Worm (Caenorhabditis elegans) whole organism, L2 larva: ENCODE results near the gene F02E8.4.
A peak's percentile ranks its signal among the peaks of the same experiment; 100 is the strongest.

ENCODE experiments used
- C34F6.9 ChIP-seq: fragments of 150-350 bp; optimal IDR thresholded peaks from 2 replicates; lab custom pipeline; 2014; ENCODE audit warnings: missing biosample characterization, missing genetic modification characterization
- F13H6.1 ChIP-seq: sonication (generic microtip); optimal IDR thresholded peaks from 2 replicates; lab custom pipeline; 2016; ENCODE audit warnings: missing genetic modification characterization, missing compliant biosample characterization
- R02D3.7 ChIP-seq: fragments of 150-350 bp; optimal IDR thresholded peaks from 2 replicates; lab custom pipeline; 2014; ENCODE audit warnings: missing biosample characterization, missing genetic modification characterization
- Y55F3AM.14 ChIP-seq: fragments of 200-800 bp; sonication (Bioruptor generic); optimal IDR thresholded peaks from 2 replicates; lab custom pipeline; 2018; ENCODE audit warnings: mild to moderate bottlenecking, missing genetic modification characterization, missing compliant biosample characterization
- ZK546.5 ChIP-seq: sonication (generic microtip); optimal IDR thresholded peaks from 2 replicates; lab custom pipeline; 2017; ENCODE audit warnings: missing biosample characterization, missing genetic modification characterization
- alr-1 ChIP-seq: fragments of 150-350 bp; optimal IDR thresholded peaks from 2 replicates; lab custom pipeline; 2014; ENCODE audit warnings: missing biosample characterization, missing genetic modification characterization
- aly-2 ChIP-seq: fragments of 150-350 bp; optimal IDR thresholded peaks from 2 replicates; lab custom pipeline; 2014; ENCODE audit warnings: missing biosample characterization, missing genetic modification characterization
- ama-1 ChIP-seq: fragments of 150-350 bp; optimal IDR thresholded peaks from 2 replicates; lab custom pipeline; 2018; ENCODE audit warnings: inconsistent platforms
- blmp-1 ChIP-seq: sonication (generic microtip); optimal IDR thresholded peaks from 2 replicates; lab custom pipeline; 2017; ENCODE audit warnings: missing genetic modification characterization, mild to moderate bottlenecking, missing compliant biosample characterization, antibody characterized with exemption, moderate library complexity; ENCODE audit not compliant: insufficient read depth
- ceh-16 ChIP-seq: fragments of 150-350 bp; optimal IDR thresholded peaks from 2 replicates; lab custom pipeline; 2014; ENCODE audit warnings: missing biosample characterization, missing genetic modification characterization
- ceh-82 ChIP-seq: fragments of 150-350 bp; optimal IDR thresholded peaks from 2 replicates; lab custom pipeline; 2014; ENCODE audit warnings: missing biosample characterization, missing genetic modification characterization
- crh-2 ChIP-seq: sonication (generic microtip); optimal IDR thresholded peaks from 2 replicates; lab custom pipeline; 2017; ENCODE audit warnings: missing biosample characterization, missing genetic modification characterization
- dmd-4 ChIP-seq: sonication (generic microtip); optimal IDR thresholded peaks from 2 replicates; lab custom pipeline; 2017; ENCODE audit warnings: missing biosample characterization, missing genetic modification characterization
- egl-27 ChIP-seq: sonication (generic microtip); optimal IDR thresholded peaks from 3 replicates; lab custom pipeline; 2017; ENCODE audit warnings: missing biosample characterization, missing genetic modification reagents, missing genetic modification characterization
- elt-1 ChIP-seq: fragments of 150-350 bp; optimal IDR thresholded peaks from 2 replicates; lab custom pipeline; 2014; ENCODE audit warnings: missing biosample characterization, missing genetic modification characterization
- elt-3 ChIP-seq: sonication (generic microtip); optimal IDR thresholded peaks from 2 replicates; lab custom pipeline; 2017; ENCODE audit warnings: missing biosample characterization, missing genetic modification characterization
- fos-1 ChIP-seq: fragments of 150-350 bp; optimal IDR thresholded peaks from 2 replicates; lab custom pipeline; 2014; ENCODE audit warnings: missing biosample characterization, missing genetic modification characterization
- gmeb-1 ChIP-seq: fragments of 150-350 bp; optimal IDR thresholded peaks from 2 replicates; lab custom pipeline; 2014; ENCODE audit warnings: missing biosample characterization, missing genetic modification characterization
- lin-11 ChIP-seq: fragments of 150-350 bp; sonication (generic microtip); optimal IDR thresholded peaks from 2 replicates; lab custom pipeline; 2014; ENCODE audit warnings: missing biosample characterization, missing genetic modification characterization, inconsistent platforms, mixed read lengths
- lin-13 ChIP-seq: fragments of 150-350 bp; optimal IDR thresholded peaks from 2 replicates; lab custom pipeline; 2014; ENCODE audit warnings: missing biosample characterization, missing genetic modification reagents, missing genetic modification characterization
- lin-39 ChIP-seq: fragments of 150-350 bp; optimal IDR thresholded peaks from 2 replicates; lab custom pipeline; 2014; ENCODE audit warnings: missing biosample characterization, missing genetic modification reagents, missing genetic modification characterization
- lsy-2 ChIP-seq, 2 experiments: fragments of 150-350 bp in 1 of 2; sonication (generic microtip) in 1 of 2; optimal IDR thresholded peaks; 2 replicates each; lab custom pipeline; 2014 to 2017; ENCODE audit warnings: missing biosample characterization in 2 of 2, missing genetic modification characterization in 2 of 2
- mab-5 ChIP-seq: fragments of 150-350 bp; optimal IDR thresholded peaks from 2 replicates; lab custom pipeline; 2014; ENCODE audit warnings: missing biosample characterization, missing genetic modification characterization
- mbf-1 ChIP-seq: sonication (generic microtip); optimal IDR thresholded peaks from 2 replicates; lab custom pipeline; 2017; ENCODE audit warnings: missing biosample characterization, missing genetic modification characterization
- mdl-1 ChIP-seq, 2 experiments: fragments of 150-350 bp in 1 of 2; sonication (generic microtip) in 1 of 2; optimal IDR thresholded peaks; 2 replicates each; lab custom pipeline; 2017; ENCODE audit warnings: missing biosample characterization in 2 of 2, missing genetic modification characterization in 2 of 2
- nhr-10 ChIP-seq: sonication (generic microtip); optimal IDR thresholded peaks from 2 replicates; lab custom pipeline; 2017; ENCODE audit warnings: missing biosample characterization, missing genetic modification characterization
- nhr-11 ChIP-seq: fragments of 150-350 bp; optimal IDR thresholded peaks from 2 replicates; lab custom pipeline; 2014; ENCODE audit warnings: missing biosample characterization, missing genetic modification characterization
- nhr-12 ChIP-seq: fragments of 150-350 bp; optimal IDR thresholded peaks from 2 replicates; lab custom pipeline; 2014; ENCODE audit warnings: missing biosample characterization, missing genetic modification characterization
- nhr-129 ChIP-seq: fragments of 150-350 bp; optimal IDR thresholded peaks from 2 replicates; lab custom pipeline; 2014; ENCODE audit warnings: missing biosample characterization, missing genetic modification characterization
- nhr-21 ChIP-seq: fragments of 150-350 bp; optimal IDR thresholded peaks from 2 replicates; lab custom pipeline; 2014; ENCODE audit warnings: missing biosample characterization, missing genetic modification characterization
- nhr-23 ChIP-seq: fragments of 150-350 bp; optimal IDR thresholded peaks from 2 replicates; lab custom pipeline; 2014; ENCODE audit warnings: missing biosample characterization, missing genetic modification reagents, missing genetic modification characterization
- nhr-237 ChIP-seq: fragments of 150-350 bp; optimal IDR thresholded peaks from 2 replicates; lab custom pipeline; 2014; ENCODE audit warnings: missing biosample characterization, missing genetic modification characterization
- nhr-25 ChIP-seq: fragments of 150-350 bp; sonication (generic microtip); optimal IDR thresholded peaks from 3 replicates; lab custom pipeline; 2014; ENCODE audit warnings: missing biosample characterization, missing genetic modification characterization
- nhr-6 ChIP-seq: fragments of 150-350 bp; optimal IDR thresholded peaks from 2 replicates; lab custom pipeline; 2014; ENCODE audit warnings: missing biosample characterization, missing genetic modification characterization
- nhr-77 ChIP-seq: fragments of 150-350 bp; optimal IDR thresholded peaks from 2 replicates; lab custom pipeline; 2014; ENCODE audit warnings: missing biosample characterization, missing genetic modification characterization
- peb-1 ChIP-seq: fragments of 150-350 bp; optimal IDR thresholded peaks from 2 replicates; lab custom pipeline; 2014; ENCODE audit warnings: missing biosample characterization, missing genetic modification characterization
- sem-4 ChIP-seq: fragments of 150-350 bp; optimal IDR thresholded peaks from 2 replicates; lab custom pipeline; 2014; ENCODE audit warnings: missing biosample characterization, missing genetic modification reagents, missing genetic modification characterization
- skn-1 ChIP-seq: sonication (generic microtip); optimal IDR thresholded peaks from 2 replicates; lab custom pipeline; 2017; ENCODE audit warnings: missing biosample characterization, missing genetic modification characterization
- sma-3 ChIP-seq: sonication (generic microtip); optimal IDR thresholded peaks from 2 replicates; lab custom pipeline; 2016; ENCODE audit warnings: missing genetic modification reagents, missing genetic modification characterization, missing compliant biosample characterization
- sma-9 ChIP-seq, 2 experiments: fragments of 150-350 bp in 1 of 2; sonication (generic microtip) in 1 of 2; optimal IDR thresholded peaks; 2 replicates each; lab custom pipeline; 2014 to 2016; ENCODE audit warnings: missing genetic modification characterization in 2 of 2, mild to moderate bottlenecking in 1 of 2, missing biosample characterization in 1 of 2, missing compliant biosample characterization in 1 of 2, missing genetic modification reagents in 1 of 2, moderate library complexity in 1 of 2
- snpc-4 ChIP-seq: fragments of 150-350 bp; optimal IDR thresholded peaks from 2 replicates; lab custom pipeline; 2014; ENCODE audit warnings: missing biosample characterization, missing genetic modification characterization
- unc-39 ChIP-seq: fragments of 150-350 bp; optimal IDR thresholded peaks from 2 replicates; lab custom pipeline; 2014; ENCODE audit warnings: missing biosample characterization, missing genetic modification characterization
- unc-55 ChIP-seq: fragments of 150-350 bp; sonication (generic microtip); optimal IDR thresholded peaks from 3 replicates; lab custom pipeline; 2014; ENCODE audit warnings: missing biosample characterization, missing genetic modification reagents, missing genetic modification characterization
- unc-62 ChIP-seq: fragments of 150-350 bp; optimal IDR thresholded peaks from 2 replicates; lab custom pipeline; 2014; ENCODE audit warnings: missing biosample characterization, missing genetic modification reagents, missing genetic modification characterization
- zag-1 ChIP-seq: fragments of 150-350 bp; optimal IDR thresholded peaks from 2 replicates; lab custom pipeline; 2014; ENCODE audit warnings: missing biosample characterization, missing genetic modification characterization
- ztf-1 ChIP-seq: fragments of 200-800 bp; sonication (Bioruptor generic); conservative IDR thresholded peaks from 2 replicates; pipeline ENCODE4 v1.3.6; 2022; ENCODE audit warnings: missing genetic modification characterization, missing compliant biosample characterization
- ztf-11 ChIP-seq: sonication (generic microtip); optimal IDR thresholded peaks from 2 replicates; lab custom pipeline; 2017; ENCODE audit warnings: missing biosample characterization, missing genetic modification characterization
- ztf-4 ChIP-seq: fragments of 150-350 bp; optimal IDR thresholded peaks from 2 replicates; lab custom pipeline; 2014; ENCODE audit warnings: missing biosample characterization, missing genetic modification characterization

F02E8.4 gene

ce11 chrX:4451936-4452335 is 2.0 kb upstream of the F02E8.4 start:
- TF ChIP-seq nhr-21 (tag; lab: Kevin White, UChicago) (no peak), nhr-77 (tag; lab: Kevin White, UChicago) (no peak), nhr-237 (tag; lab: Kevin White, UChicago) (no peak)

DNA sequence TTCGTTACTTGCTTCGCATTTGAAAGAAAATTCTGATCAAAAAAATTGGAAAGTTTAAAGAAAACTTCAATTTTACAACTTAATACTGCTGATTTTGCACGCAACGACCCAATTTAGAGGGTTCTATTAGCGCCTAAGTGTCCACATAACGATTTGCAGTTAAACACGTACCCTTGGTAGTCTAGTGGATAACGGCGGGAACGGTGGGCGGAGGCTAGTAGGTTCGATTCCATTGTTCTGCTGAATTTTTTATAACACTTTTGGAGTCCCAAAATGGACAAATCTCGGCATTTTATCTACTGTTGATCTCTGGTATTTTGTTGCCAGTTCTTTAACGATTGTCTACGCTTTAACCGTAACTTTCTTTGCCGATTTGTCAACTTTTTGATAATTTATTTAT is 819 bp upstream of the F02E8.4 start:
- TF ChIP-seq egl-27 (tag; lab: Kevin White, UChicago) (no peak), C34F6.9 (tag; lab: Kevin White, UChicago) (no peak), crh-2 (tag; lab: Kevin White, UChicago) (no peak), ztf-4 (tag; lab: Kevin White, UChicago) (no peak), gmeb-1 (tag; lab: Kevin White, UChicago) (no peak), nhr-11 (tag; lab: Kevin White, UChicago) (no peak), zag-1 (tag; lab: Kevin White, UChicago) (no peak), aly-2 (tag; lab: Kevin White, UChicago) (no peak), ztf-1 (GFP tag; lab: Robert Waterston, UW) (no peak), lin-13 (no peak), nhr-129 (tag; lab: Kevin White, UChicago) (no peak), F13H6.1 (tag; lab: Kevin White, UChicago) (no peak)

DNA sequence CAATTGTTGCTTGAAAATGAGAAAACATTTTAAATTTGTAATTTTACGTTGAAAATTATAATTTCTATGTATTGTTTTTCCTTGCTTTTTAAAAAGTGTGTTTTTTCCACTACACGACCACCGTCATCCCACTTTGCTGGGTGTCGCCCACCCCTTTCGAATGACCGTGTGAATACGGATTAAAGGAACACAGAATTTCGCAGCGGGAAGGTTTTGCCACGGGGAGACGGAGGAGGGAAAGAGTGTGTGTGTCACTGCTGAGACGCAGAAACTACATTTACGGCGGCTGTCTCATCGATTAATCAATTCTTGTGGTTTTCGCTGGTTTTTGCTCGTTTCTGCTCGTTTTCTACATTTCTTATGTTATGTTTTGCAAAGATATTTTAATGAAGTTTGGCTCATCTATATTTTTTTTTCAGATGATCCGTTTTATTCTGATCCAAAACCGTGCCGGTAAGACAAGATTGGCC is 4.0 kb downstream of the F02E8.4 start, which contains the start of gene aps-2:
Gene aps-2, plus strand, starts transcription at position 420 of the 470 bp plus-strand sequence.
- TF ChIP-seq blmp-1, result no peak
- no peak for TF ChIP-seq dmd-4 (tag; lab: Kevin White, UChicago)
- peak; percentile 37 for TF ChIP-seq R02D3.7 (tag; lab: Kevin White, UChicago)
- TF ChIP-seq snpc-4 (tag; lab: Kevin White, UChicago), result no peak
- TF ChIP-seq alr-1 (tag; lab: Kevin White, UChicago), result no peak
- no peak for TF ChIP-seq skn-1 (tag; lab: Kevin White, UChicago)
- TF ChIP-seq sem-4, result no peak
- TF ChIP-seq zag-1 (tag; lab: Kevin White, UChicago), result no peak
- TF ChIP-seq ztf-4 (tag; lab: Kevin White, UChicago), result no peak
- TF ChIP-seq ZK546.5 (tag; lab: Kevin White, UChicago), result no peak
- no peak for TF ChIP-seq nhr-25 (tag; lab: Kevin White, UChicago)
- no peak for TF ChIP-seq nhr-12 (tag; lab: Kevin White, UChicago)
- TF ChIP-seq ztf-11, result no peak
- TF ChIP-seq mbf-1 (tag; lab: Kevin White, UChicago), result no peak
- TF ChIP-seq aly-2 (tag; lab: Kevin White, UChicago), result no peak
- no peak for TF ChIP-seq elt-1 (tag; lab: Kevin White, UChicago)
- TF ChIP-seq nhr-11 (tag; lab: Kevin White, UChicago), result no peak
- TF ChIP-seq nhr-237 (tag; lab: Kevin White, UChicago), result no peak
- TF ChIP-seq mdl-1 (tag; optimal IDR thresholded peaks at IDR 0.05; lab: Kevin White, UChicago), result peak; percentile 1 to 3
- peak; percentile 53 for TF ChIP-seq sma-9 (GFP tag; optimal IDR thresholded peaks at IDR 0.05; lab: Kevin White, UChicago)
- TF ChIP-seq sma-9 (tag; optimal IDR thresholded peaks at IDR 0.05; lab: Kevin White, UChicago), result no peak
- TF ChIP-seq ceh-16 (tag; lab: Kevin White, UChicago), result peak; percentile 4
- TF ChIP-seq lin-39, result no peak
- TF ChIP-seq lin-11 (tag; lab: Kevin White, UChicago), result peak; percentile 74
- peak; percentile 18 for TF ChIP-seq ceh-82 (tag; lab: Kevin White, UChicago)
- TF ChIP-seq unc-62 (GFP tag; lab: Kevin White, UChicago), result no peak
- TF ChIP-seq Y55F3AM.14 (GFP tag; lab: Kevin White, UChicago), result no peak
- TF ChIP-seq unc-39 (tag; lab: Kevin White, UChicago), result no peak
- TF ChIP-seq nhr-77 (tag; lab: Kevin White, UChicago), result no peak
- peak; percentile 35 for TF ChIP-seq fos-1 (tag; lab: Kevin White, UChicago)
- no peak for TF ChIP-seq elt-3 (tag; lab: Kevin White, UChicago)
- peak; percentile 86 for TF ChIP-seq unc-55 (GFP tag; lab: Kevin White, UChicago)
- TF ChIP-seq lin-13, result peak; percentile 60
- peak; percentile 68 for TF ChIP-seq crh-2 (tag; lab: Kevin White, UChicago)
- no peak for TF ChIP-seq sma-3 (GFP tag; lab: Kevin White, UChicago)
- peak; percentile 56 for TF ChIP-seq F13H6.1 (tag; lab: Kevin White, UChicago)
- peak; percentile 25 for TF ChIP-seq nhr-21 (tag; lab: Kevin White, UChicago)
- TF ChIP-seq mab-5 (tag; lab: Kevin White, UChicago), result peak; percentile 49
- no peak for TF ChIP-seq nhr-6 (tag; lab: Kevin White, UChicago)
- TF ChIP-seq ztf-1 (GFP tag; lab: Robert Waterston, UW), result no peak
- no peak for TF ChIP-seq gmeb-1 (tag; lab: Kevin White, UChicago)
- no peak for TF ChIP-seq nhr-23 (tag; lab: Kevin White, UChicago)
- TF ChIP-seq lsy-2 (tag; optimal IDR thresholded peaks at IDR 0.05; lab: Kevin White, UChicago), result peak in 1 of 2 experiments; percentile 49
- TF ChIP-seq C34F6.9 (tag; lab: Kevin White, UChicago), result peak; percentile 56
- no peak for TF ChIP-seq peb-1 (tag; lab: Kevin White, UChicago)
- TF ChIP-seq nhr-129 (tag; lab: Kevin White, UChicago), result peak; percentile 65
- TF ChIP-seq nhr-10 (tag; lab: Kevin White, UChicago), result no peak
- no peak for TF ChIP-seq ama-1 (lab: Kevin White, UChicago)
- TF ChIP-seq egl-27 (tag; lab: Kevin White, UChicago), result no peak
